Worm (Caenorhabditis elegans) whole organism, L1 larva: Measurements from ENCODE around the gene srh-248.

Experiments used
- C04F5.9 ChIP-seq: sonication (generic microtip); optimal IDR thresholded peaks from 2 replicates; lab custom pipeline; 2016; ENCODE audit warnings: missing genetic modification characterization, missing compliant biosample characterization
- Y116A8C.19 ChIP-seq: sonication (generic microtip); optimal IDR thresholded peaks from 2 replicates; lab custom pipeline; 2016; ENCODE audit warnings: missing compliant biosample characterization, missing genetic modification characterization, borderline replicate concordance
- aha-1 ChIP-seq: fragments of 150-350 bp; optimal IDR thresholded peaks from 2 replicates; lab custom pipeline; 2014; ENCODE audit warnings: missing biosample characterization, missing genetic modification characterization
- ama-1 ChIP-seq: fragments of 150-350 bp; optimal IDR thresholded peaks from 2 replicates; lab custom pipeline; 2014
- ceh-88 ChIP-seq: fragments of 200-800 bp; sonication (Bioruptor generic); IDR thresholded peaks from 2 replicates; pipeline ENCODE4 v1.3.6; 2022; ENCODE audit warnings: missing genetic modification characterization, missing compliant biosample characterization
- ces-1 ChIP-seq: fragments of 150-350 bp; optimal IDR thresholded peaks from 2 replicates; lab custom pipeline; 2014; ENCODE audit warnings: missing biosample characterization, missing genetic modification reagents, missing genetic modification characterization
- dpl-1 ChIP-seq, 3 experiments: fragments of 150-350 bp in 2 of 3; sonication (generic microtip) in 1 of 3; optimal IDR thresholded peaks; 2 replicates each; lab custom pipeline; 2014 to 2017; ENCODE audit warnings: missing biosample characterization in 3 of 3, missing genetic modification characterization in 3 of 3, missing genetic modification reagents in 3 of 3
- efl-1 ChIP-seq, 4 experiments: fragments of 150-350 bp; optimal IDR thresholded peaks in 3 of 4; peaks in 1 of 4; 1 replicate in 1 of 4; 2 replicates in 3 of 4; lab custom pipeline; 2014; ENCODE audit warnings: missing biosample characterization in 2 of 4, missing genetic modification characterization in 2 of 4, missing genetic modification reagents in 2 of 4
- efl-3 ChIP-seq: fragments of 200-800 bp; sonication (Bioruptor generic); optimal IDR thresholded peaks from 2 replicates; lab custom pipeline; 2018; ENCODE audit warnings: mild to moderate bottlenecking, missing genetic modification characterization, missing compliant biosample characterization
- egl-27 ChIP-seq, 2 experiments: fragments of 150-350 bp in 1 of 2; sonication (generic microtip); optimal IDR thresholded peaks; 3 replicates each; lab custom pipeline; 2017 to 2018; ENCODE audit warnings: missing biosample characterization in 2 of 2, missing genetic modification characterization in 2 of 2, missing genetic modification reagents in 2 of 2
- elt-2 ChIP-seq: sonication (generic microtip); optimal IDR thresholded peaks from 2 replicates; lab custom pipeline; 2016; ENCODE audit warnings: missing genetic modification characterization, mild to moderate bottlenecking, inconsistent platforms, missing compliant biosample characterization, missing genetic modification reagents
- elt-3 ChIP-seq, 6 experiments: fragments of 150-350 bp in 1 of 6; sonication (generic microtip); optimal IDR thresholded peaks; 2 replicates each; lab custom pipeline; 2017 to 2018; ENCODE audit warnings: missing biosample characterization in 6 of 6, missing genetic modification characterization in 6 of 6, inconsistent platforms in 1 of 6
- hlh-17 ChIP-seq: fragments of 200-800 bp; sonication (Bioruptor generic); optimal IDR thresholded peaks from 2 replicates; lab custom pipeline; 2018; ENCODE audit warnings: missing genetic modification characterization, mild to moderate bottlenecking, missing compliant biosample characterization, moderate library complexity, borderline replicate concordance
- hlh-4 ChIP-seq: sonication (generic microtip); optimal IDR thresholded peaks from 2 replicates; lab custom pipeline; 2016; ENCODE audit warnings: mild to moderate bottlenecking, missing genetic modification characterization, missing compliant biosample characterization
- irx-1 ChIP-seq: sonication (generic microtip); optimal IDR thresholded peaks from 2 replicates; lab custom pipeline; 2016; ENCODE audit warnings: missing genetic modification characterization, missing compliant biosample characterization
- isw-1 ChIP-seq: fragments of 200-800 bp; sonication (Bioruptor generic); IDR thresholded peaks from 2 replicates; pipeline ENCODE4 v1.3.6; 2022; ENCODE audit warnings: missing genetic modification characterization, missing compliant biosample characterization
- lin-14 ChIP-seq: fragments of 200-800 bp; sonication (Bioruptor generic); optimal IDR thresholded peaks from 2 replicates; lab custom pipeline; 2018; ENCODE audit warnings: mild to moderate bottlenecking, missing genetic modification characterization, moderate library complexity, missing compliant biosample characterization
- lin-15B ChIP-seq: fragments of 150-350 bp; sonication (generic microtip); optimal IDR thresholded peaks from 3 replicates; lab custom pipeline; 2014; ENCODE audit warnings: missing biosample characterization, missing genetic modification characterization
- lin-35 ChIP-seq, 2 experiments: fragments of 150-350 bp; optimal IDR thresholded peaks; 2 replicates each; lab custom pipeline; 2014; ENCODE audit warnings: missing biosample characterization in 2 of 2, missing genetic modification characterization in 2 of 2, missing genetic modification reagents in 2 of 2
- mab-9 ChIP-seq: fragments of 200-800 bp; sonication (Bioruptor generic); IDR thresholded peaks from 2 replicates; pipeline ENCODE4 v1.3.6; 2022; ENCODE audit warnings: missing genetic modification reagents, missing genetic modification characterization, missing compliant biosample characterization
- mdl-1 ChIP-seq, 2 experiments: fragments of 150-350 bp; optimal IDR thresholded peaks; 2 replicates each; lab custom pipeline; 2014 to 2017; ENCODE audit warnings: missing biosample characterization in 2 of 2, missing genetic modification characterization in 2 of 2, inconsistent platforms in 1 of 2
- mef-2 ChIP-seq: fragments of 150-350 bp; optimal IDR thresholded peaks from 2 replicates; lab custom pipeline; 2014; ENCODE audit warnings: missing biosample characterization, missing genetic modification characterization
- nhr-11 ChIP-seq: fragments of 150-350 bp; optimal IDR thresholded peaks from 2 replicates; lab custom pipeline; 2014; ENCODE audit warnings: missing biosample characterization, missing genetic modification characterization
- nhr-47 ChIP-seq: sonication (generic microtip); optimal IDR thresholded peaks from 2 replicates; lab custom pipeline; 2016; ENCODE audit warnings: mild to moderate bottlenecking, missing genetic modification characterization, moderate library complexity, missing compliant biosample characterization
- nhr-84 ChIP-seq: sonication (generic microtip); optimal IDR thresholded peaks from 2 replicates; lab custom pipeline; 2017; ENCODE audit warnings: missing biosample characterization, missing genetic modification characterization
- nhr-90 ChIP-seq: sonication (generic microtip); optimal IDR thresholded peaks from 2 replicates; lab custom pipeline; 2016; ENCODE audit warnings: mild to moderate bottlenecking, missing genetic modification characterization, missing compliant biosample characterization; ENCODE audit not compliant: poor library complexity
- rnt-1 ChIP-seq: sonication (generic microtip); optimal IDR thresholded peaks from 2 replicates; lab custom pipeline; 2016; ENCODE audit warnings: mild to moderate bottlenecking, missing genetic modification characterization, moderate library complexity, missing compliant biosample characterization
- sox-4 ChIP-seq: sonication (generic microtip); optimal IDR thresholded peaks from 2 replicates; lab custom pipeline; 2016; ENCODE audit warnings: missing genetic modification characterization, missing compliant biosample characterization
- unc-62 ChIP-seq: fragments of 150-350 bp; optimal IDR thresholded peaks from 2 replicates; lab custom pipeline; 2014; ENCODE audit warnings: missing biosample characterization, missing genetic modification reagents, missing genetic modification characterization
- unc-86 ChIP-seq: sonication (generic microtip); optimal IDR thresholded peaks from 2 replicates; lab custom pipeline; 2016; ENCODE audit warnings: missing genetic modification characterization, missing compliant biosample characterization
- xbp-1 ChIP-seq: sonication (generic microtip); optimal IDR thresholded peaks from 2 replicates; lab custom pipeline; 2016; ENCODE audit warnings: missing genetic modification characterization, missing compliant biosample characterization
- ztf-11 ChIP-seq, 2 experiments: sonication (generic microtip); optimal IDR thresholded peaks; 2 replicates each; lab custom pipeline; 2016 to 2017; ENCODE audit warnings: missing genetic modification characterization in 2 of 2, missing biosample characterization in 1 of 2, missing compliant biosample characterization in 1 of 2

srh-248 gene

ce11 chrV:2945602-2946001 is 9.6 kb downstream of the srh-248 start, which contains the start of gene srh-87:
Gene srh-87, minus strand, starts transcription at chrV:2945702.
- TF ChIP-seq nhr-90 (no peak), elt-3 (tag; optimal IDR thresholded peaks at IDR 0.05; lab: Kevin White, UChicago) (no peak), efl-3 (GFP tag; lab: Kevin White, UChicago) (no peak), mef-2 (tag; lab: Kevin White, UChicago) (no peak), unc-86 (tag; lab: Kevin White, UChicago) (no peak), nhr-11 (tag; lab: Kevin White, UChicago) (no peak), rnt-1 (no peak), nhr-84 (tag; lab: Kevin White, UChicago) (no peak)

- TF ChIP-seq irx-1 (tag; lab: Kevin White, UChicago), result no peak
- no peak for TF ChIP-seq egl-27 (tag; optimal IDR thresholded peaks at IDR 0.05; lab: Kevin White, UChicago)
- TF ChIP-seq nhr-11 (tag; lab: Kevin White, UChicago), result no peak
- TF ChIP-seq hlh-17, result no peak
- no peak for TF ChIP-seq sox-4 (tag; lab: Kevin White, UChicago)
These were observed 11.4 kb downstream of the srh-248 start, which contains the start of gene srw-137 for ce11 chrV:2943859-2944258. Gene srw-137, minus strand, starts transcription at chrV:2943959.

ce11 chrV:2942247-2942646 is 13.0 kb downstream of the srh-248 start:
- TF ChIP-seq C04F5.9 (tag; lab: Kevin White, UChicago) (no peak), ces-1 (no peak), hlh-4 (tag; lab: Kevin White, UChicago) (no peak), irx-1 (tag; lab: Kevin White, UChicago) (no peak), lin-15B (no peak), Y116A8C.19 (no peak), mab-9 (GFP tag; lab: Robert Waterston, UW) (no peak), ceh-88 (GFP tag; lab: Robert Waterston, UW) (no peak), nhr-47 (no peak), nhr-84 (tag; lab: Kevin White, UChicago) (no peak), aha-1 (no peak), efl-1 (optimal IDR thresholded peaks at IDR 0.05; lab: Kevin White, UChicago) (no peak), efl-1 (GFP tag; optimal IDR thresholded peaks at IDR 0.05 in 1 of 2; lab: Kevin White, UChicago) (no peak)

- TF ChIP-seq dpl-1 (GFP tag; optimal IDR thresholded peaks at IDR 0.05; lab: Kevin White, UChicago) (no peak), efl-1 (optimal IDR thresholded peaks at IDR 0.05; lab: Kevin White, UChicago) (no peak), efl-1 (GFP tag; optimal IDR thresholded peaks at IDR 0.05 in 1 of 2; lab: Kevin White, UChicago) (peak in 1 of 2 experiments; percentile 23)
These were observed 13.8 kb downstream of the srh-248 start, which contains the start of gene srw-143 for ce11 chrV:2941405-2941804. Gene srw-143, minus strand, starts transcription at chrV:2941505.

- TF ChIP-seq elt-2, result no peak
- no peak for TF ChIP-seq nhr-47
- no peak for TF ChIP-seq xbp-1 (tag; lab: Kevin White, UChicago)
- TF ChIP-seq unc-62 (GFP tag; lab: Kevin White, UChicago), result no peak
- no peak for TF ChIP-seq mef-2 (tag; lab: Kevin White, UChicago)
- no peak for TF ChIP-seq mdl-1 (tag; optimal IDR thresholded peaks at IDR 0.05; lab: Kevin White, UChicago)
- no peak for TF ChIP-seq ztf-11 (tag; optimal IDR thresholded peaks at IDR 0.05; lab: Kevin White, UChicago)
- TF ChIP-seq lin-35 (GFP tag; optimal IDR thresholded peaks at IDR 0.05; lab: Kevin White, UChicago), result no peak
- no peak for TF ChIP-seq isw-1 (GFP tag; lab: Robert Waterston, UW)
- TF ChIP-seq, all 84 proteins: peak for 0
These were observed 16.7 kb downstream of the srh-248 start, which contains the start of gene srw-141 for ce11 chrV:2938497-2938896. Gene srw-141, minus strand, starts transcription at chrV:2938597.

- TF ChIP-seq lin-15B, result no peak
- TF ChIP-seq egl-27 (tag; optimal IDR thresholded peaks at IDR 0.05; lab: Kevin White, UChicago), result no peak
- TF ChIP-seq ama-1 (lab: Kevin White, UChicago), result no peak
- no peak for TF ChIP-seq lin-14
- TF ChIP-seq nhr-90, result no peak
These were observed 21.2 kb downstream of the srh-248 start, which contains the start of gene srh-247 for ce11 chrV:2934075-2934474. Gene srh-247, minus strand, starts transcription at chrV:2934175.
